Fruit fly (Drosophila melanogaster) whole organism, adult: ENCODE results near the gene elgi.

Experiments used
- CG14711 ChIP-seq: fragments of 200-800 bp; sonication (Bioruptor generic); optimal IDR thresholded peaks from 2 replicates; lab custom pipeline; 2018; ENCODE audit warnings: missing biosample characterization, mild to moderate bottlenecking, missing genetic modification characterization, moderate library complexity
- CG1620 ChIP-seq: fragments of 200-800 bp; sonication (Bioruptor generic); optimal IDR thresholded peaks from 2 replicates; lab custom pipeline; 2016; ENCODE audit warnings: missing biosample characterization, missing genetic modification characterization
- CG7045 ChIP-seq: fragments of 200-800 bp; sonication (Bioruptor generic); optimal IDR thresholded peaks from 2 replicates; lab custom pipeline; 2017; ENCODE audit warnings: missing biosample characterization, mild to moderate bottlenecking, missing genetic modification characterization
- CG7101 ChIP-seq: fragments of 200-800 bp; sonication (Bioruptor generic); optimal IDR thresholded peaks from 2 replicates; lab custom pipeline; 2018; ENCODE audit warnings: missing biosample characterization, mild to moderate bottlenecking, missing genetic modification characterization, moderate library complexity
- Hr96 ChIP-seq: fragments of 200-800 bp; sonication (Bioruptor generic); optimal IDR thresholded peaks from 2 replicates; lab custom pipeline; 2016; ENCODE audit warnings: missing biosample characterization, missing genetic modification characterization
- cic ChIP-seq: fragments of 200-800 bp; sonication (Bioruptor generic); optimal IDR thresholded peaks from 2 replicates; lab custom pipeline; 2017; ENCODE audit warnings: missing biosample characterization, mild to moderate bottlenecking, missing genetic modification characterization, moderate library complexity
- kay ChIP-seq: fragments of 200-800 bp; sonication (Bioruptor generic); peaks from one replicate; lab custom pipeline; 2016; ENCODE audit warnings: missing biosample characterization, missing genetic modification characterization, borderline replicate concordance
- ovo ChIP-seq: fragments of 200-800 bp; sonication (Bioruptor generic); optimal IDR thresholded peaks from 2 replicates; lab custom pipeline; 2016; ENCODE audit warnings: missing biosample characterization, missing genetic modification characterization
- pad ChIP-seq: fragments of 200-800 bp; sonication (Bioruptor generic); optimal IDR thresholded peaks from 3 replicates; lab custom pipeline; 2017; ENCODE audit warnings: missing biosample characterization, missing genetic modification characterization, mild to moderate bottlenecking, moderate library complexity, missing genetic modification reagents

DNA sequence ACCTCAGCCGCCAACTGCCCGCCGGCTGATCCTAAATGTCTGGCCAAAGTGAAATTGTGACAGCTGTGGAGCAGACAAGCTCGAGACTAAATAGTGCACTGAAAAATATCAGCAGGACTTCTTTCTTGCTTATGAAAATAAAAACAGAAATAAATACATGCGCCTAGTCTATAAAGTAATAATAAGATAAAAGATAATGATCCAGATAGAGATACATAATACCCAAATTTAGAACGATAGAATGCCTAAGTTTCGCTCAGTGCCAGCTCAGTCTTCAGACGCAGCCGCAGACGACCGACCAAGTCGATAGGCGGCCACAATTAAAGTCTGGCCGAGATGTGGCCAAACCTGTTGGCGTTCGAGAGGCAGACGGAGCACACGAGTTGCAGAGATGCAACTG lies 15.5 kb upstream of the elgi start:
- TF ChIP-seq CG1620 (GFP tag; lab: Kevin White, UChicago) (no peak), CG7045 (no peak), cic (GFP tag; lab: Kevin White, UChicago) (no peak), CG14711 (no peak), Hr96 (GFP tag; lab: Kevin White, UChicago) (no peak), ovo (no peak), kay (GFP tag; lab: Kevin White, UChicago) (no peak), CG7101 (no peak), pad (GFP tag; lab: Kevin White, UChicago) (no peak)
